Fruit fly (Drosophila melanogaster): ENCODE results near the gene GATAd.

The GATAd gene

dm6 chr2L:10381890-10382450 lies 48.4 kb downstream of the GATAd start, which contains the start of gene CG5096 (continued):
- TF ChIP-seq pum (GFP tag; optimal IDR thresholded peaks at IDR 0.05) (peak; percentile 53), CG13775 (GFP tag; optimal IDR thresholded peaks at IDR 0.05) (peak; percentile 70), CG11085 (GFP tag; IDR thresholded peaks at IDR 0.05) (peak; percentile 83), CG1603 (tag; optimal IDR thresholded peaks at IDR 0.05) (peak; percentile 84), Neu2 (GFP tag; optimal IDR thresholded peaks at IDR 0.05; ENCODE audit: borderline replicate concordance) (no peak), Dip3 (GFP tag; optimal IDR thresholded peaks at IDR 0.05) (peak; percentile 87), CG8281 (tag; optimal IDR thresholded peaks at IDR 0.05) (peak; percentile 72), Scr (GFP tag; IDR thresholded peaks at IDR 0.05; ENCODE audit: partially characterized antibody) (no peak), so (GFP tag; IDR thresholded peaks at IDR 0.05) (peak; percentile 93), sens-2 (GFP tag; IDR thresholded peaks at IDR 0.05) (no peak), D19A (tag; optimal IDR thresholded peaks at IDR 0.05) (peak; percentile 96), Pdp1 (GFP tag; optimal IDR thresholded peaks at IDR 0.05) (peak; percentile 78 to 79), dati (GFP tag; IDR thresholded peaks at IDR 0.05) (peak; percentile 63; the same call in 1 of the 2 replicates), Sox100B (GFP tag; optimal IDR thresholded peaks at IDR 0.05) (peak; percentile 83), slou (GFP tag; optimal IDR thresholded peaks at IDR 0.05) (peak; percentile 10), CG31388 (GFP tag; optimal IDR thresholded peaks at IDR 0.05) (peak; percentile 21), cato (GFP tag; optimal IDR thresholded peaks at IDR 0.05; ENCODE audit: borderline replicate concordance) (peak; percentile 50), CG12299 (tag; optimal IDR thresholded peaks at IDR 0.05) (peak; percentile 90), hb (GFP tag; IDR thresholded peaks at IDR 0.05; ENCODE audit: partially characterized antibody) (no peak), CG11723 (GFP tag; optimal IDR thresholded peaks at IDR 0.05) (peak; percentile 70), dimm (GFP tag; IDR thresholded peaks at IDR 0.05) (no peak; the same call in 1 of the 2 replicates), Doc3 (GFP tag; IDR thresholded peaks at IDR 0.05; ENCODE audit: partially characterized antibody) (no peak), Hand (GFP tag; optimal IDR thresholded peaks at IDR 0.05) (peak; percentile 89), bigmax (GFP tag; optimal IDR thresholded peaks at IDR 0.05) (peak; percentile 40), CG17829 (tag; optimal IDR thresholded peaks at IDR 0.05) (peak; percentile 88), slp2 (GFP tag; optimal IDR thresholded peaks at IDR 0.05) (peak; percentile 47), CG6272 (GFP tag; IDR thresholded peaks at IDR 0.05) (peak; percentile 81), CG13424 (tag; optimal IDR thresholded peaks at IDR 0.05) (peak; percentile 93), CG16815 (GFP tag; optimal IDR thresholded peaks at IDR 0.05) (peak; percentile 14), z (GFP tag; IDR thresholded peaks at IDR 0.05) (no peak), wor (GFP tag; IDR thresholded peaks at IDR 0.05) (peak; percentile 76), chm (GFP tag; IDR thresholded peaks at IDR 0.05) (peak; percentile 83), Opbp (GFP tag; IDR thresholded peaks at IDR 0.05; ENCODE audit: partially characterized antibody) (no peak), vnd (GFP tag; IDR thresholded peaks at IDR 0.05; ENCODE audit: partially characterized antibody) (no peak), nmo (GFP tag; optimal IDR thresholded peaks at IDR 0.05) (peak; percentile 88), otp (GFP tag; IDR thresholded peaks at IDR 0.05) (peak; percentile 87), CG17802 (tag; optimal IDR thresholded peaks at IDR 0.05) (peak; percentile 45), TFAM (GFP tag; optimal IDR thresholded peaks at IDR 0.05) (no peak), zfh2 (GFP tag; optimal IDR thresholded peaks at IDR 0.05) (peak; percentile 67), nau (GFP tag; optimal IDR thresholded peaks at IDR 0.05) (peak; percentile 84), ash1 (GFP tag; optimal IDR thresholded peaks at IDR 0.05) (peak; percentile 82), CG12744 (GFP tag; optimal IDR thresholded peaks at IDR 0.05) (peak; percentile 82), CG30403 (GFP tag; optimal IDR thresholded peaks at IDR 0.05) (peak; percentile 85), Ravus (GFP tag; IDR thresholded peaks at IDR 0.05) (peak; percentile 60), eyg (GFP tag; optimal IDR thresholded peaks at IDR 0.05) (peak; percentile 69), CG1024 (GFP tag; IDR thresholded peaks at IDR 0.05) (peak; percentile 70), CG16779 (GFP tag; IDR thresholded peaks at IDR 0.05) (0 out of 2 replicates have a peak, but pooled peaks have one; percentile 60), CG7745 (tag; optimal IDR thresholded peaks at IDR 0.05) (no peak), gce (GFP tag; IDR thresholded peaks at IDR 0.05) (no peak; the same call in 2 of the 3 replicates)

Measured in whole organism, embryonic.